Fruit fly (Drosophila melanogaster) whole organism, prepupa: ENCODE measurements around the gene brat.

Experiments used
- Blimp-1 ChIP-seq: fragments of 200-800 bp; sonication (Bioruptor generic); optimal IDR thresholded peaks from 3 replicates; lab custom pipeline; 2017; ENCODE audit warnings: missing biosample characterization, missing genetic modification characterization, mild to moderate bottlenecking, moderate library complexity, missing genetic modification reagents
- CG10631 ChIP-seq: fragments of 200-800 bp; sonication (Bioruptor generic); optimal IDR thresholded peaks from 2 replicates; lab custom pipeline; 2016; ENCODE audit warnings: missing biosample characterization, missing genetic modification characterization
- CG11294 ChIP-seq: fragments of 200-800 bp; sonication (Bioruptor generic); IDR thresholded peaks from 2 replicates; pipeline ENCODE4 v1.3.6; 2022; ENCODE audit warnings: missing biosample characterization, missing genetic modification characterization
- CG11902 ChIP-seq: fragments of 200-800 bp; sonication (Bioruptor generic); optimal IDR thresholded peaks from 3 replicates; lab custom pipeline; 2016; ENCODE audit warnings: missing biosample characterization, missing genetic modification characterization
- CG15336 ChIP-seq: fragments of 200-800 bp; sonication (Bioruptor generic); IDR thresholded peaks from 2 replicates; pipeline ENCODE4 v1.3.6; 2022; ENCODE audit warnings: missing biosample characterization, missing genetic modification characterization
- CG1621 ChIP-seq: fragments of 200-800 bp; sonication (Bioruptor generic); optimal IDR thresholded peaks from 3 replicates; lab custom pipeline; 2018; ENCODE audit warnings: missing biosample characterization, mild to moderate bottlenecking, missing genetic modification characterization
- CG16779 ChIP-seq: fragments of 200-800 bp; sonication (Bioruptor generic); optimal IDR thresholded peaks from 3 replicates; lab custom pipeline; 2017; ENCODE audit warnings: missing biosample characterization, mild to moderate bottlenecking, missing genetic modification characterization
- CG3032 ChIP-seq: fragments of 200-800 bp; optimal IDR thresholded peaks from 2 replicates; lab custom pipeline; 2019; ENCODE audit warnings: missing biosample characterization, mild to moderate bottlenecking, missing genetic modification characterization, moderate library complexity
- CG31627 ChIP-seq: fragments of 200-800 bp; sonication (Bioruptor generic); optimal IDR thresholded peaks from 3 replicates; lab custom pipeline; 2016; ENCODE audit warnings: missing biosample characterization, missing genetic modification characterization
- CG34406 ChIP-seq: fragments of 200-800 bp; sonication (Bioruptor generic); optimal IDR thresholded peaks from 3 replicates; lab custom pipeline; 2016; ENCODE audit warnings: missing biosample characterization, missing genetic modification characterization
- CG3919 ChIP-seq: fragments of 200-800 bp; sonication (Bioruptor generic); optimal IDR thresholded peaks from 3 replicates; lab custom pipeline; 2016; ENCODE audit warnings: missing biosample characterization, missing genetic modification characterization
- CG4318 ChIP-seq: fragments of 200-800 bp; sonication (Bioruptor generic); optimal IDR thresholded peaks from 3 replicates; lab custom pipeline; 2017; ENCODE audit warnings: missing biosample characterization, mild to moderate bottlenecking, missing genetic modification characterization
- CG6163 ChIP-seq: fragments of 200-800 bp; sonication (Bioruptor generic); IDR thresholded peaks from 3 replicates; pipeline ENCODE4 v1.3.6; 2022; ENCODE audit warnings: missing biosample characterization, missing genetic modification characterization
- CG6276 ChIP-seq: fragments of 200-800 bp; sonication (Bioruptor generic); optimal IDR thresholded peaks from 2 replicates; lab custom pipeline; 2017; ENCODE audit warnings: missing biosample characterization, mild to moderate bottlenecking, missing genetic modification characterization
- CG6792 ChIP-seq: fragments of 200-800 bp; sonication (Bioruptor generic); optimal IDR thresholded peaks from 3 replicates; lab custom pipeline; 2016; ENCODE audit warnings: missing biosample characterization, missing genetic modification characterization
- CG6808 ChIP-seq: fragments of 200-800 bp; sonication (Bioruptor generic); optimal IDR thresholded peaks from 3 replicates; lab custom pipeline; 2017; ENCODE audit warnings: missing biosample characterization, missing genetic modification characterization, mild to moderate bottlenecking, moderate library complexity, missing genetic modification reagents
- CG6854 ChIP-seq: fragments of 200-800 bp; sonication (Bioruptor generic); optimal IDR thresholded peaks from 2 replicates; lab custom pipeline; 2017; ENCODE audit warnings: missing biosample characterization, mild to moderate bottlenecking, missing genetic modification characterization
- CG7368 ChIP-seq: fragments of 200-800 bp; sonication (Bioruptor generic); optimal IDR thresholded peaks from 3 replicates; lab custom pipeline; 2016; ENCODE audit warnings: missing biosample characterization, missing genetic modification characterization
- CG8119 ChIP-seq: fragments of 200-800 bp; sonication (Bioruptor generic); IDR thresholded peaks from 3 replicates; pipeline ENCODE4 v1.3.6; 2022; ENCODE audit warnings: missing biosample characterization, missing genetic modification characterization
- CG8632 ChIP-seq: fragments of 200-800 bp; sonication (Bioruptor generic); optimal IDR thresholded peaks from 3 replicates; lab custom pipeline; 2016; ENCODE audit warnings: missing biosample characterization, missing genetic modification characterization
- CG9139 ChIP-seq: fragments of 200-800 bp; sonication (Bioruptor generic); optimal IDR thresholded peaks from 3 replicates; lab custom pipeline; 2017; ENCODE audit warnings: missing biosample characterization, mild to moderate bottlenecking, missing genetic modification characterization
- Eip75B ChIP-seq: fragments of 200-800 bp; sonication (Bioruptor generic); optimal IDR thresholded peaks from 3 replicates; lab custom pipeline; 2016; ENCODE audit warnings: missing biosample characterization, missing genetic modification characterization
- Eip78C ChIP-seq: fragments of 200-800 bp; sonication (Bioruptor generic); peaks from one replicate; lab custom pipeline; 2016; ENCODE audit warnings: missing biosample characterization, missing genetic modification characterization
- Eip93F ChIP-seq: fragments of 200-800 bp; sonication (Bioruptor generic); optimal IDR thresholded peaks from 2 replicates; lab custom pipeline; 2016; ENCODE audit warnings: missing biosample characterization, mild to moderate bottlenecking, missing genetic modification characterization
- Ets21C ChIP-seq: fragments of 200-800 bp; sonication (Bioruptor generic); optimal IDR thresholded peaks from 3 replicates; lab custom pipeline; 2016; ENCODE audit warnings: missing biosample characterization, missing genetic modification characterization
- Ets96B ChIP-seq: fragments of 200-800 bp; optimal IDR thresholded peaks from 2 replicates; lab custom pipeline; 2019; ENCODE audit warnings: missing biosample characterization, mild to moderate bottlenecking, missing genetic modification characterization, moderate library complexity
- Gug ChIP-seq: fragments of 200-800 bp; sonication (Bioruptor generic); IDR thresholded peaks from 2 replicates; pipeline ENCODE4 v1.3.6; 2022; ENCODE audit warnings: missing biosample characterization, missing genetic modification characterization
- Hr39 ChIP-seq: fragments of 200-800 bp; sonication (Bioruptor generic); optimal IDR thresholded peaks from 2 replicates; lab custom pipeline; 2016; ENCODE audit warnings: missing biosample characterization, missing genetic modification characterization
- Hr4 ChIP-seq: fragments of 200-800 bp; sonication (Bioruptor generic); optimal IDR thresholded peaks from 3 replicates; lab custom pipeline; 2016; ENCODE audit warnings: missing biosample characterization, missing genetic modification characterization
- Lpt ChIP-seq: fragments of 200-800 bp; sonication (Bioruptor generic); optimal IDR thresholded peaks from 3 replicates; lab custom pipeline; 2016; ENCODE audit warnings: missing biosample characterization, missing genetic modification characterization
- Met ChIP-seq: fragments of 200-800 bp; sonication (Bioruptor generic); optimal IDR thresholded peaks from 3 replicates; lab custom pipeline; 2016; ENCODE audit warnings: missing biosample characterization, missing genetic modification characterization
- Sox14 ChIP-seq: fragments of 200-800 bp; sonication (Bioruptor generic); optimal IDR thresholded peaks from 3 replicates; lab custom pipeline; 2016; ENCODE audit warnings: missing biosample characterization, missing genetic modification characterization
- cyc ChIP-seq: fragments of 200-800 bp; sonication (Bioruptor generic); optimal IDR thresholded peaks from 3 replicates; lab custom pipeline; 2016; ENCODE audit warnings: missing biosample characterization, missing genetic modification characterization
- dsx ChIP-seq: fragments of 200-800 bp; optimal IDR thresholded peaks from 3 replicates; lab custom pipeline; 2019; ENCODE audit warnings: missing biosample characterization, mild to moderate bottlenecking, missing genetic modification characterization, moderate library complexity; ENCODE audit not compliant: poor library complexity, severe bottlenecking
- esn ChIP-seq: fragments of 200-800 bp; sonication (Bioruptor generic); optimal IDR thresholded peaks from 2 replicates; lab custom pipeline; 2016; ENCODE audit warnings: missing biosample characterization, mild to moderate bottlenecking, missing genetic modification characterization, moderate library complexity
- fd85E ChIP-seq: fragments of 200-800 bp; sonication (Bioruptor generic); optimal IDR thresholded peaks from 3 replicates; lab custom pipeline; 2016; ENCODE audit warnings: missing biosample characterization, missing genetic modification characterization
- fkh ChIP-seq: fragments of 200-800 bp; sonication (Bioruptor generic); optimal IDR thresholded peaks from 3 replicates; lab custom pipeline; 2017; ENCODE audit warnings: missing biosample characterization, mild to moderate bottlenecking, missing genetic modification characterization, moderate library complexity
- lz ChIP-seq: fragments of 200-800 bp; sonication (Bioruptor generic); optimal IDR thresholded peaks from 3 replicates; lab custom pipeline; 2016; ENCODE audit warnings: missing biosample characterization, missing genetic modification characterization
- net ChIP-seq: fragments of 200-800 bp; sonication (Bioruptor generic); optimal IDR thresholded peaks from 3 replicates; lab custom pipeline; 2016; ENCODE audit warnings: missing biosample characterization, missing genetic modification characterization
- pdm3 ChIP-seq: fragments of 200-800 bp; sonication (Bioruptor generic); optimal IDR thresholded peaks from 3 replicates; lab custom pipeline; 2016; ENCODE audit warnings: missing biosample characterization, missing genetic modification characterization
- salr ChIP-seq, 2 experiments: fragments of 200-800 bp; sonication (Bioruptor generic); optimal IDR thresholded peaks; 3 replicates each; lab custom pipeline; 2016 to 2018; ENCODE audit warnings: missing biosample characterization in 2 of 2, missing genetic modification characterization in 2 of 2, mild to moderate bottlenecking in 1 of 2
- spab ChIP-seq: fragments of 200-800 bp; sonication (Bioruptor generic); optimal IDR thresholded peaks from 2 replicates; lab custom pipeline; 2017; ENCODE audit warnings: missing biosample characterization, mild to moderate bottlenecking, missing genetic modification characterization, missing genetic modification reagents
- ss ChIP-seq, 2 experiments: fragments of 200-800 bp; sonication (Bioruptor generic); optimal IDR thresholded peaks; 2 replicates in 1 of 2; 3 replicates in 1 of 2; lab custom pipeline; 2017 to 2018; ENCODE audit warnings: mild to moderate bottlenecking in 2 of 2, missing biosample characterization in 2 of 2, missing genetic modification characterization in 2 of 2, moderate library complexity in 1 of 2
- svp ChIP-seq: fragments of 200-800 bp; sonication (Bioruptor generic); peaks from one replicate; lab custom pipeline; 2016; ENCODE audit warnings: missing biosample characterization, missing genetic modification characterization

The brat gene

DNA sequence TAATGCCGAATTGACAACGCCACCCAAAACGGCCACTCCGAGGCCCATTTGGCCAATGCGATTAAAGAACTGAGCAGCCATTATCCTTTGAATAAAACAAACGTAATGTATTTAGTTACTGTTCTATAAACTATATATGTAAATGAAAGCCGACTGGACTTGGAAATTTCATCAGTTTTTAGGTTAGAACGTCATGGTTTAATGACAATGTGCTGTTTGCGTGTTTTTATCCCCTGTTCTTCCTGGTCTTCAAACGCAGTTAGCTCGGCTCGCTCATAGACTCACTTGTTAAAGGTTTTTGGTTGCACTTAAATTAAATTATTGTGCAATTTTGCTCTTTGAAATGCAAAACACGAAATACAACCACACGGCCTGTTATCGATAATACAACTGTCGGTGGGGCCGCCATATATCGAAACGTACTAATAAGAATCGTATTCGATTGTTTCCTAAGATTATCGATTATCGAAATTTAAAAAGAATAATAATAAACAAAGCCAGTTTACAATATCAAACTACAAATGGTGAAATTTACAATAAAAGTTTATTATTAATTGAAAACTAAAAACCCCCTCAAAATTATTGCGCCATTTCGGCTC is 10.0 kb upstream of the brat start, which contains the start of gene Phb1:
Gene Phb1, minus strand, starts transcription at position 398 of the 599 bp plus-strand sequence.
- TF ChIP-seq Ets96B (tag; lab: Kevin White, UChicago) (no peak), fkh (GFP tag; lab: Kevin White, UChicago) (no peak), CG8119 (GFP tag; lab: Robert Waterston, UW) (no peak), lz (GFP tag; lab: Kevin White, UChicago) (no peak), esn (GFP tag; lab: Kevin White, UChicago) (no peak), CG11294 (GFP tag; lab: Robert Waterston, UW) (no peak), ss (GFP tag; optimal IDR thresholded peaks at IDR 0.05; lab: Kevin White, UChicago) (no peak), Blimp-1 (no peak), svp (GFP tag; lab: Kevin White, UChicago) (no peak), CG3919 (GFP tag; lab: Kevin White, UChicago) (no peak), CG7368 (no peak), CG4318 (GFP tag; lab: Kevin White, UChicago) (no peak), CG11902 (GFP tag; lab: Kevin White, UChicago) (no peak)

dm6 chr2L:19126888-19127287 is 6.7 kb upstream of the brat start:
- peak; percentile 53; the same call in 2 of the 3 replicates for TF ChIP-seq CG8119 (GFP tag; lab: Robert Waterston, UW)
- peak; percentile 78 for TF ChIP-seq Eip78C (GFP tag; lab: Kevin White, UChicago)
- TF ChIP-seq lz (GFP tag; lab: Kevin White, UChicago): peak; percentile 31
- peak; percentile 62 for TF ChIP-seq esn (GFP tag; lab: Kevin White, UChicago)
- TF ChIP-seq CG6854: peak; percentile 32
- peak; percentile 23 for TF ChIP-seq Hr39 (GFP tag; lab: Kevin White, UChicago)
- peak; percentile 46 for TF ChIP-seq dsx (GFP tag; lab: Kevin White, UChicago)
- TF ChIP-seq Ets21C (GFP tag; lab: Kevin White, UChicago): no peak
- TF ChIP-seq CG3032 (tag; lab: Kevin White, UChicago): peak; percentile 58
- peak; percentile 21 for TF ChIP-seq CG31627 (GFP tag; lab: Kevin White, UChicago)
- peak; percentile 83 for TF ChIP-seq fkh (GFP tag; lab: Kevin White, UChicago)
- TF ChIP-seq CG6808 (GFP tag; lab: Kevin White, UChicago): no peak
- TF ChIP-seq ss (GFP tag; optimal IDR thresholded peaks at IDR 0.05; lab: Kevin White, UChicago): no peak
- TF ChIP-seq Ets96B (tag; lab: Kevin White, UChicago): peak; percentile 46
- TF ChIP-seq Eip75B (GFP tag; lab: Kevin White, UChicago): no peak
- TF ChIP-seq Eip93F (GFP tag; lab: Kevin White, UChicago): peak; percentile 1
- TF ChIP-seq CG8632 (GFP tag; lab: Kevin White, UChicago): peak; percentile 29
- TF ChIP-seq, all 60 proteins: peak for 13

DNA sequence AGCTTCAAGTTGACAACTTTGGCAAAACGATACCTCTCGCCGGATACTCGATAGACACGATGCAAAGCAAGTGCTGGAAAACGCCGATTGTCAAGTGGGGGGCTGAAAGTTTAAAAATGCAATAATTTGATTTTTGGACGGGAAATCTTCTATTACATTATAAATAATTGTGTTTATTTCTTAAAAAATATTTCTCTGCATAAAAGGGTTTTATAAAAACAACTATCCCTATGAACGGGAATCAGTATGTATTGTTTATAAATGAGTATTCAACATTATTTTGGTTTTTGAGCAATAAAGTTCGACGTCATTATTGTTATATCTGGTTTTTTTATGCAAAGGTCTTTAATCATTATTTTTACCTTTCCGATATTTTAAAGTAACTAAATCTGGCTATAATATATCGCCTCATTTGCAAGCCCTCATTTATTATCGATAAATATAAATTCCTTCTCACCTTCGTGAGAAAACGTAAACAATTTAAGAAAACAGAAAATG is 1.7 kb upstream of the brat start, which contains the start of the genes AsnRS and DCTN6-p27:
Gene AsnRS, minus strand, starts transcription at position 50 of the 498 bp plus-strand sequence.
Gene DCTN6-p27, plus strand, starts transcription at position 419 of the 498 bp plus-strand sequence.
- TF ChIP-seq Ets96B (tag; lab: Kevin White, UChicago): peak; percentile 25
- no peak for TF ChIP-seq CG9139 (GFP tag; lab: Kevin White, UChicago)
- TF ChIP-seq CG31627 (GFP tag; lab: Kevin White, UChicago): peak; percentile 65
- peak; percentile 43 for TF ChIP-seq CG3032 (tag; lab: Kevin White, UChicago)
- TF ChIP-seq Lpt (GFP tag; lab: Kevin White, UChicago): no peak
- TF ChIP-seq pdm3: peak; percentile 3
- TF ChIP-seq CG15336 (GFP tag; lab: Robert Waterston, UW): no peak
- no peak for TF ChIP-seq CG16779 (tag; lab: Kevin White, UChicago)
- TF ChIP-seq Ets21C (GFP tag; lab: Kevin White, UChicago): no peak
- TF ChIP-seq fkh (GFP tag; lab: Kevin White, UChicago): peak; percentile 60
- TF ChIP-seq fd85E: no peak
- no peak for TF ChIP-seq CG6276 (GFP tag; lab: Kevin White, UChicago)
- peak; percentile 75 for TF ChIP-seq CG6792 (GFP tag; lab: Kevin White, UChicago)
- peak in 1 of 2 experiments; percentile 23 for TF ChIP-seq salr (GFP tag; optimal IDR thresholded peaks at IDR 0.05; lab: Kevin White, UChicago)
- TF ChIP-seq spab (GFP tag; lab: Kevin White, UChicago): no peak
- TF ChIP-seq lz (GFP tag; lab: Kevin White, UChicago): peak; percentile 76
- TF ChIP-seq CG11902 (GFP tag; lab: Kevin White, UChicago): peak; percentile 54
- TF ChIP-seq cyc (GFP tag; lab: Kevin White, UChicago): peak; percentile 69
- peak; percentile 18 for TF ChIP-seq Sox14 (GFP tag; lab: Kevin White, UChicago)
- TF ChIP-seq svp (GFP tag; lab: Kevin White, UChicago): no peak
- peak; percentile 11 for TF ChIP-seq CG7368
- no peak for TF ChIP-seq Blimp-1
- peak; percentile 58 for TF ChIP-seq CG34406 (GFP tag; lab: Kevin White, UChicago)
- peak; percentile 67 for TF ChIP-seq CG10631 (GFP tag; lab: Kevin White, UChicago)
- TF ChIP-seq CG6163: peak; percentile 61; the same call in 2 of the 3 replicates
- TF ChIP-seq Gug: no peak
- peak; percentile 49 for TF ChIP-seq CG1621 (tag; lab: Kevin White, UChicago)
- TF ChIP-seq Hr4 (GFP tag; lab: Kevin White, UChicago): no peak
- no peak for TF ChIP-seq CG3919 (GFP tag; lab: Kevin White, UChicago)
- TF ChIP-seq net (GFP tag; lab: Kevin White, UChicago): no peak
- TF ChIP-seq Met: no peak
